Worm (Caenorhabditis elegans) whole organism, L1 larva: ENCODE results near the gene clec-227.

Experiments
- C04F5.9 ChIP-seq: sonication (generic microtip); optimal IDR thresholded peaks from 2 replicates; lab custom pipeline; 2016; ENCODE audit warnings: missing genetic modification characterization, missing compliant biosample characterization
- C16A3.4 ChIP-seq: fragments of 150-350 bp; optimal IDR thresholded peaks from 2 replicates; lab custom pipeline; 2014; ENCODE audit warnings: missing biosample characterization, missing genetic modification characterization
- F16B12.6 ChIP-seq: fragments of 150-350 bp; optimal IDR thresholded peaks from 2 replicates; lab custom pipeline; 2014; ENCODE audit warnings: missing biosample characterization, missing genetic modification characterization
- alr-1 ChIP-seq: fragments of 200-800 bp; sonication (Bioruptor generic); optimal IDR thresholded peaks from 2 replicates; lab custom pipeline; 2018; ENCODE audit warnings: borderline replicate concordance, mild to moderate bottlenecking, missing genetic modification characterization, missing compliant biosample characterization
- ama-1 ChIP-seq: fragments of 150-350 bp; optimal IDR thresholded peaks from 2 replicates; lab custom pipeline; 2014
- ceh-63 ChIP-seq: fragments of 200-800 bp; sonication (Bioruptor generic); optimal IDR thresholded peaks from 2 replicates; lab custom pipeline; 2018; ENCODE audit warnings: mild to moderate bottlenecking, missing genetic modification characterization, missing compliant biosample characterization
- ceh-90 ChIP-seq: sonication (generic microtip); optimal IDR thresholded peaks from 2 replicates; lab custom pipeline; 2016; ENCODE audit warnings: missing genetic modification characterization, missing compliant biosample characterization
- ces-1 ChIP-seq: fragments of 150-350 bp; optimal IDR thresholded peaks from 2 replicates; lab custom pipeline; 2014; ENCODE audit warnings: missing biosample characterization, missing genetic modification reagents, missing genetic modification characterization
- dpl-1 ChIP-seq, 3 experiments: fragments of 150-350 bp in 2 of 3; sonication (generic microtip) in 1 of 3; optimal IDR thresholded peaks; 2 replicates each; lab custom pipeline; 2014 to 2017; ENCODE audit warnings: missing biosample characterization in 3 of 3, missing genetic modification characterization in 3 of 3, missing genetic modification reagents in 3 of 3
- efl-1 ChIP-seq, 4 experiments: fragments of 150-350 bp; optimal IDR thresholded peaks in 3 of 4; peaks in 1 of 4; 1 replicate in 1 of 4; 2 replicates in 3 of 4; lab custom pipeline; 2014; ENCODE audit warnings: missing biosample characterization in 2 of 4, missing genetic modification characterization in 2 of 4, missing genetic modification reagents in 2 of 4
- efl-3 ChIP-seq: fragments of 200-800 bp; sonication (Bioruptor generic); optimal IDR thresholded peaks from 2 replicates; lab custom pipeline; 2018; ENCODE audit warnings: mild to moderate bottlenecking, missing genetic modification characterization, missing compliant biosample characterization
- egl-13 ChIP-seq: sonication (generic microtip); optimal IDR thresholded peaks from 2 replicates; lab custom pipeline; 2016; ENCODE audit warnings: missing genotype, missing genetic modification reagents, missing genetic modification characterization, missing compliant biosample characterization
- elt-2 ChIP-seq: sonication (generic microtip); optimal IDR thresholded peaks from 2 replicates; lab custom pipeline; 2016; ENCODE audit warnings: missing genetic modification characterization, mild to moderate bottlenecking, inconsistent platforms, missing compliant biosample characterization, missing genetic modification reagents
- elt-3 ChIP-seq, 6 experiments: fragments of 150-350 bp in 1 of 6; sonication (generic microtip); optimal IDR thresholded peaks; 2 replicates each; lab custom pipeline; 2017 to 2018; ENCODE audit warnings: missing biosample characterization in 6 of 6, missing genetic modification characterization in 6 of 6, inconsistent platforms in 1 of 6
- fkh-10 ChIP-seq: sonication (generic microtip); optimal IDR thresholded peaks from 2 replicates; lab custom pipeline; 2017; ENCODE audit warnings: missing biosample characterization, missing genetic modification reagents, missing genetic modification characterization
- fkh-8 ChIP-seq: sonication (generic microtip); optimal IDR thresholded peaks from 2 replicates; lab custom pipeline; 2016; ENCODE audit warnings: mild to moderate bottlenecking, missing genetic modification characterization, missing compliant biosample characterization
- hlh-4 ChIP-seq: sonication (generic microtip); optimal IDR thresholded peaks from 2 replicates; lab custom pipeline; 2016; ENCODE audit warnings: mild to moderate bottlenecking, missing genetic modification characterization, missing compliant biosample characterization
- hpl-2 ChIP-seq: fragments of 150-350 bp; optimal IDR thresholded peaks from 2 replicates; lab custom pipeline; 2014; ENCODE audit warnings: missing biosample characterization, missing genetic modification reagents, missing genetic modification characterization
- isw-1 ChIP-seq: fragments of 200-800 bp; sonication (Bioruptor generic); IDR thresholded peaks from 2 replicates; pipeline ENCODE4 v1.3.6; 2022; ENCODE audit warnings: missing genetic modification characterization, missing compliant biosample characterization
- jun-1 ChIP-seq: fragments of 150-350 bp; optimal IDR thresholded peaks from 2 replicates; lab custom pipeline; 2014; ENCODE audit warnings: missing biosample characterization, missing genetic modification reagents, missing genetic modification characterization
- lin-15B ChIP-seq: fragments of 150-350 bp; sonication (generic microtip); optimal IDR thresholded peaks from 3 replicates; lab custom pipeline; 2014; ENCODE audit warnings: missing biosample characterization, missing genetic modification characterization
- lin-35 ChIP-seq, 2 experiments: fragments of 150-350 bp; optimal IDR thresholded peaks; 2 replicates each; lab custom pipeline; 2014; ENCODE audit warnings: missing biosample characterization in 2 of 2, missing genetic modification characterization in 2 of 2, missing genetic modification reagents in 2 of 2
- lsy-2 ChIP-seq, 2 experiments: fragments of 150-350 bp; optimal IDR thresholded peaks; 2 replicates each; lab custom pipeline; 2014; ENCODE audit warnings: missing biosample characterization in 2 of 2, missing genetic modification characterization in 2 of 2
- nhr-19 ChIP-seq: fragments of 200-800 bp; sonication (Bioruptor generic); conservative IDR thresholded peaks from 2 replicates; pipeline ENCODE4 v1.3.6; 2022; ENCODE audit warnings: missing genetic modification characterization, missing compliant biosample characterization
- nhr-20 ChIP-seq: sonication (generic microtip); optimal IDR thresholded peaks from 2 replicates; lab custom pipeline; 2016; ENCODE audit warnings: mild to moderate bottlenecking, missing genetic modification characterization, missing compliant biosample characterization
- nhr-71 ChIP-seq: sonication (generic microtip); optimal IDR thresholded peaks from 2 replicates; lab custom pipeline; 2016; ENCODE audit warnings: mild to moderate bottlenecking, missing genetic modification characterization, moderate library complexity, missing compliant biosample characterization
- nhr-77 ChIP-seq: fragments of 150-350 bp; optimal IDR thresholded peaks from 2 replicates; lab custom pipeline; 2014; ENCODE audit warnings: missing biosample characterization, missing genetic modification characterization
- pag-3 ChIP-seq: sonication (generic microtip); optimal IDR thresholded peaks from 2 replicates; lab custom pipeline; 2017; ENCODE audit warnings: missing genetic modification characterization, mild to moderate bottlenecking, missing compliant biosample characterization, antibody characterized with exemption, borderline replicate concordance; ENCODE audit not compliant: insufficient read depth
- pqm-1 ChIP-seq: sonication (generic microtip); optimal IDR thresholded peaks from 3 replicates; lab custom pipeline; 2017; ENCODE audit warnings: missing biosample characterization, missing genetic modification characterization
- skn-1 ChIP-seq: fragments of 150-350 bp; optimal IDR thresholded peaks from 2 replicates; lab custom pipeline; 2014; ENCODE audit warnings: missing biosample characterization, missing genetic modification characterization
- snpc-4 ChIP-seq: fragments of 150-350 bp; optimal IDR thresholded peaks from 2 replicates; lab custom pipeline; 2014; ENCODE audit warnings: missing biosample characterization, missing genetic modification characterization
- snu-23 ChIP-seq: sonication (generic microtip); optimal IDR thresholded peaks from 2 replicates; lab custom pipeline; 2016; ENCODE audit warnings: missing genetic modification characterization, missing compliant biosample characterization
- sptf-1 ChIP-seq: fragments of 150-350 bp; optimal IDR thresholded peaks from 2 replicates; lab custom pipeline; 2014; ENCODE audit warnings: missing biosample characterization, missing genetic modification characterization
- sup-37 ChIP-seq: fragments of 200-800 bp; sonication (Bioruptor generic); optimal IDR thresholded peaks from 2 replicates; lab custom pipeline; 2018; ENCODE audit warnings: mild to moderate bottlenecking, missing genetic modification characterization, missing compliant biosample characterization
- swsn-7 ChIP-seq: sonication (generic microtip); optimal IDR thresholded peaks from 2 replicates; lab custom pipeline; 2016; ENCODE audit warnings: missing genetic modification characterization, missing compliant biosample characterization
- tbx-2 ChIP-seq: sonication (generic microtip); optimal IDR thresholded peaks from 2 replicates; lab custom pipeline; 2016; ENCODE audit warnings: missing genetic modification characterization, missing compliant biosample characterization
- tlp-1 ChIP-seq: fragments of 150-350 bp; optimal IDR thresholded peaks from 2 replicates; lab custom pipeline; 2014; ENCODE audit warnings: missing biosample characterization, missing genetic modification characterization
- unc-130 ChIP-seq: fragments of 150-350 bp; optimal IDR thresholded peaks from 2 replicates; lab custom pipeline; 2017; ENCODE audit warnings: missing biosample characterization, missing genetic modification characterization, inconsistent platforms
- zip-4 ChIP-seq: fragments of 200-800 bp; sonication (Bioruptor generic); optimal IDR thresholded peaks from 2 replicates; lab custom pipeline; 2018; ENCODE audit warnings: mild to moderate bottlenecking, missing genetic modification characterization, moderate library complexity, missing compliant biosample characterization
- ztf-11 ChIP-seq, 2 experiments: sonication (generic microtip); optimal IDR thresholded peaks; 2 replicates each; lab custom pipeline; 2016 to 2017; ENCODE audit warnings: missing genetic modification characterization in 2 of 2, missing biosample characterization in 1 of 2, missing compliant biosample characterization in 1 of 2
- ztf-4 ChIP-seq: fragments of 150-350 bp; optimal IDR thresholded peaks from 2 replicates; lab custom pipeline; 2014; ENCODE audit warnings: missing biosample characterization, missing genetic modification characterization

clec-227 gene

DNA sequence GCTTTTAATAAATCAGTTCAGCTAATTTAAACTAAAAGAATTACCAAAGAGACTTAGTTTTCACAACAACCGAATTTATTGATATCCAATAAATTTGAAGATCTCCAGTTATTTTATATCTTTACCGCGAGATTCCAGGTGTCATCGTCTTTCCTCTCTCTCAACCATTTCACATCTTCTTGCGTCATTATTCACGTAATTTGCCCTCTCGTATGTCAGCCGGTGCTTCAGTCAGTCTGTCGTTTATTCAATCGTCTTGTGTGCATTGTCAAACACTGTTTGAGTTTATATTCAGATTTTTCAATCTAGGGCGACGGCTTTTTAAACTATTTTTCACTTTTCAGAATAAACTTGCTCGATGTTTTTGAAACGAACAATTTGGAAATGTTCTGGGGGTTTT lies 35.0 kb upstream of the clec-227 start:
- TF ChIP-seq nhr-77 (tag; lab: Kevin White, UChicago) (no peak), snpc-4 (tag; lab: Kevin White, UChicago) (no peak)
- TF ChIP-seq, all 84 proteins: peak for 0

- TF ChIP-seq ztf-4 (tag; lab: Kevin White, UChicago): no peak
- TF ChIP-seq isw-1: no peak
- no peak for TF ChIP-seq nhr-20 (tag; lab: Kevin White, UChicago)
- no peak for TF ChIP-seq pag-3 (tag; lab: Kevin White, UChicago)
- TF ChIP-seq jun-1 (tag; lab: Kevin White, UChicago): no peak
- TF ChIP-seq ceh-63 (GFP tag; lab: Kevin White, UChicago): no peak
- TF ChIP-seq tlp-1 (tag; lab: Kevin White, UChicago): no peak
- no peak for TF ChIP-seq sptf-1 (tag; lab: Kevin White, UChicago)
- TF ChIP-seq hlh-4 (tag; lab: Kevin White, UChicago): no peak
- no peak for TF ChIP-seq efl-3
- TF ChIP-seq alr-1 (tag; lab: Kevin White, UChicago): no peak
- no peak for TF ChIP-seq egl-13 (tag; lab: Kevin White, UChicago)
- TF ChIP-seq ztf-11 (tag; optimal IDR thresholded peaks at IDR 0.05; lab: Kevin White, UChicago): peak in 1 of 2 experiments; percentile 43
- no peak for TF ChIP-seq fkh-8 (tag; lab: Kevin White, UChicago)
- TF ChIP-seq ama-1: no peak
- no peak for TF ChIP-seq unc-130 (tag; lab: Kevin White, UChicago)
- TF ChIP-seq tbx-2 (tag; lab: Kevin White, UChicago): peak; percentile 38
Observed at ce11 chrV:14438099-14438739, 34.1 kb upstream of the clec-227 start.

ce11 chrV:14439236-14439635 lies 33.1 kb upstream of the clec-227 start:
- no peak for TF ChIP-seq sup-37 (GFP tag; lab: Kevin White, UChicago)
- no peak for TF ChIP-seq nhr-19 (GFP tag; lab: Robert Waterston, UW)
- no peak for TF ChIP-seq swsn-7 (tag; lab: Kevin White, UChicago)
- no peak for TF ChIP-seq lin-15B
- TF ChIP-seq elt-3 (tag; optimal IDR thresholded peaks at IDR 0.05; lab: Kevin White, UChicago): peak in 1 of 6 experiments; percentile 8
- TF ChIP-seq, all 84 proteins: peak for 1

- TF ChIP-seq efl-1 (optimal IDR thresholded peaks at IDR 0.05; lab: Kevin White, UChicago): no peak
- peak in 1 of 2 experiments; percentile 36 for TF ChIP-seq efl-1 (GFP tag; optimal IDR thresholded peaks at IDR 0.05 in 1 of 2; lab: Kevin White, UChicago)
- TF ChIP-seq F16B12.6: no peak
Observed at ce11 chrV:14440841-14441240, 31.5 kb upstream of the clec-227 start, which contains the start of gene F23B12.4. F23B12.4 (plus strand) TSS chrV:14441141.

DNA sequence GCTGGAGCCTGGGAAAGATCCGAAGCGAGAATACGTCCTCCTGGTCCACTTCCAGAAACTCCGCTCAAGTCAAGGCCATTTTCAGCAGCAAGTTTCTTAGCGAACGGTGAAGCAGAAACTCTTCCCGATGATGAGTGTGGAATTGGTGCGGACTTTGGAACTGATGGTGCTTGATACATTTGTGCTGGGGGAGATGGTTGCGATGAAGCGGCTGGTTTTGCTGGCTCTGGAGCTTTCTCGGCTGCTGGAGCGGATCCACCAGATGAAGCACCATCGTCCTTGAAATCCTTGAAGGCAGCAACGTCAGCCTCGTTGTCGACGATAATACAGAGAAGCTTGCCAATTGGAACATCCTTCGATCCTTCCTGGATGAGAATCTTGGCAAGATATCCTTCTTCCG lies 25.9 kb upstream of the clec-227 start:
- TF ChIP-seq ces-1 (GFP tag; lab: Kevin White, UChicago) (no peak), lin-15B (no peak), unc-130 (tag; lab: Kevin White, UChicago) (no peak), C04F5.9 (no peak), nhr-20 (tag; lab: Kevin White, UChicago) (no peak), C16A3.4 (no peak)

ce11 chrV:14447240-14447763 lies 25.0 kb upstream of the clec-227 start, which contains the start of the genes dlat-1 and fntb-1:
dlat-1 (minus strand) TSS chrV:14447290.
fntb-1 (plus strand) TSS chrV:14447651.
- TF ChIP-seq efl-3: no peak
- no peak for TF ChIP-seq ceh-63 (GFP tag; lab: Kevin White, UChicago)
- peak; percentile 31 for TF ChIP-seq ama-1
- TF ChIP-seq snu-23: peak; percentile 18
- TF ChIP-seq nhr-71 (tag; lab: Kevin White, UChicago): peak; percentile 29
- TF ChIP-seq skn-1 (tag; lab: Kevin White, UChicago): no peak
- no peak for TF ChIP-seq ceh-90
- no peak for TF ChIP-seq snpc-4 (tag; lab: Kevin White, UChicago)
- TF ChIP-seq dpl-1 (GFP tag; optimal IDR thresholded peaks at IDR 0.05; lab: Kevin White, UChicago): peak in 2 of 3 experiments; percentile 4 to 32
- TF ChIP-seq elt-2 (tag; lab: Kevin White, UChicago): peak; percentile 70
- TF ChIP-seq zip-4: no peak
- TF ChIP-seq fkh-10 (GFP tag; lab: Kevin White, UChicago): no peak
- peak; percentile 13 for TF ChIP-seq pqm-1 (tag; lab: Kevin White, UChicago)
- peak in 1 of 6 experiments; percentile 9 for TF ChIP-seq elt-3 (tag; optimal IDR thresholded peaks at IDR 0.05; lab: Kevin White, UChicago)
- peak in 1 of 2 experiments; percentile 29 for TF ChIP-seq lin-35 (GFP tag; optimal IDR thresholded peaks at IDR 0.05; lab: Kevin White, UChicago)
- TF ChIP-seq lsy-2 (tag; optimal IDR thresholded peaks at IDR 0.05; lab: Kevin White, UChicago): peak in 1 of 2 experiments; percentile 27
- no peak for TF ChIP-seq hpl-2 (GFP tag; lab: Kevin White, UChicago)
- peak; percentile 12 to 25 for TF ChIP-seq efl-1 (optimal IDR thresholded peaks at IDR 0.05; lab: Kevin White, UChicago)
- TF ChIP-seq efl-1 (GFP tag; optimal IDR thresholded peaks at IDR 0.05 in 1 of 2; lab: Kevin White, UChicago): peak; percentile 20 to 90
- TF ChIP-seq, all 84 proteins: peak for 10
